ENCODE assay signal across 3 worm cellular contexts in the genomic region with DNA sequence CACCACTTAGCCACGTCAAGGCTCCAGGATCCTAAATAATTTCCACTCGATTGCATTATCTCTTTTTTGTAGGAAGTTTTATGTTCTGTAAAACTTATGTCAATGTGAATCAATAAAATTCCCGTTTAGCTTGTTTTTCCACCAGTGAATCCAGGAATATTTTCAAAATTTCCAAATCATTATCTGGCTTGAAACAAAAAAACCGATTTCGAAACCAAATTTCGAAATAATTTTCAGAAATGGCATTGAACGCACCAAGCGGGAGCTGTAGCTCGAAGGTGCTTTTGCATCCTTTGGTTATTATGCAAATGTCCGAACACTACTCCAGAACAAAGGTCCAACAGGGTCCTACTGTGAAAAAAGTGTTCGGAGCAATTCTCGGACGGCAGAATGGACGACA.
TF ChIP-seq lines count a peak whose summit lies in the region.

A gene (plus strand): TSS at position 234 of the 400 bp plus-strand sequence.

TF ChIP-seq in whole organism, L3 larva, 47 proteins besides CTCF, POLR2A, EP300 and RAD21:
- TF ChIP-seq ama-1 (optimal IDR thresholded peaks at IDR 0.05; lab: Kevin White, UChicago) (peak; percentile 45), ztf-11 (tag; optimal IDR thresholded peaks at IDR 0.05; lab: Kevin White, UChicago) (no peak)
TF ChIP-seq in whole organism, L3 larva: peak in this region for 1.

TF ChIP-seq in whole organism, L4 larva, 104 proteins besides CTCF, POLR2A, EP300 and RAD21:
- peak; percentile 73 for TF ChIP-seq aha-1 (tag; lab: Kevin White, UChicago)
- no peak for TF ChIP-seq Y48G9A.11 (GFP tag; IDR thresholded peaks at IDR 0.05; lab: Robert Waterston, UW)
- peak; percentile 49 for TF ChIP-seq lin-38 (GFP tag; IDR thresholded peaks at IDR 0.05; lab: Robert Waterston, UW)
- TF ChIP-seq mes-2 (tag; optimal IDR thresholded peaks at IDR 0.05; lab: Kevin White, UChicago; ENCODE audit: poor library complexity, severe bottlenecking): peak; percentile 24
- TF ChIP-seq nhr-237 (tag; optimal IDR thresholded peaks at IDR 0.05; lab: Kevin White, UChicago): no peak
- no peak for TF ChIP-seq egl-27 (tag; optimal IDR thresholded peaks at IDR 0.05; lab: Kevin White, UChicago)
- TF ChIP-seq ama-1 (optimal IDR thresholded peaks at IDR 0.05; lab: Kevin White, UChicago): peak; percentile 51
- TF ChIP-seq nhr-25 (tag; optimal IDR thresholded peaks at IDR 0.05; lab: Kevin White, UChicago; ENCODE audit: borderline replicate concordance, insufficient read depth): no peak
- no peak for TF ChIP-seq dpl-1 (GFP tag; optimal IDR thresholded peaks at IDR 0.05; lab: Kevin White, UChicago)
- no peak for TF ChIP-seq hif-1 (tag; optimal IDR thresholded peaks at IDR 0.05; lab: Kevin White, UChicago)

TF ChIP-seq in whole organism, young adult, 124 proteins besides CTCF, POLR2A, EP300 and RAD21:
- TF ChIP-seq hmg-1.2 (GFP tag; IDR thresholded peaks at IDR 0.05; lab: Robert Waterston, UW) (no peak), lin-35 (GFP tag; optimal IDR thresholded peaks at IDR 0.05; lab: Kevin White, UChicago) (no peak), F52B5.7 (tag; optimal IDR thresholded peaks at IDR 0.05; lab: Kevin White, UChicago) (no peak), tlf-1 (GFP tag; optimal IDR thresholded peaks at IDR 0.05; lab: Kevin White, UChicago) (no peak), tbx-9 (tag; optimal IDR thresholded peaks at IDR 0.05; lab: Kevin White, UChicago; ENCODE audit: borderline replicate concordance) (no peak), ztf-25 (GFP tag; IDR thresholded peaks at IDR 0.05; lab: Robert Waterston, UW) (no peak), sptf-2 (GFP tag; optimal IDR thresholded peaks at IDR 0.05; lab: Kevin White, UChicago) (no peak), attf-5 (GFP tag; optimal IDR thresholded peaks at IDR 0.05; lab: Kevin White, UChicago) (no peak), mxl-1 (tag; optimal IDR thresholded peaks at IDR 0.05; lab: Kevin White, UChicago) (no peak), ceh-100 (GFP tag; IDR thresholded peaks at IDR 0.05; lab: Robert Waterston, UW) (no peak), attf-6 (GFP tag; IDR thresholded peaks at IDR 0.05; lab: Robert Waterston, UW) (peak; percentile 29; the same call in 1 of the 2 replicates), snpc-1.1 (tag; optimal IDR thresholded peaks at IDR 0.05; lab: Kevin White, UChicago; ENCODE audit: insufficient read depth) (no peak), hrde-1 (tag; optimal IDR thresholded peaks at IDR 0.05; lab: Kevin White, UChicago; ENCODE audit: borderline replicate concordance) (no peak), ZK185.1 (tag; optimal IDR thresholded peaks at IDR 0.05; lab: Kevin White, UChicago; ENCODE audit: poor library complexity, severe bottlenecking) (no peak), nhr-27 (tag; optimal IDR thresholded peaks at IDR 0.05; lab: Kevin White, UChicago) (peak; percentile 9), mes-4 (tag; optimal IDR thresholded peaks at IDR 0.05; lab: Kevin White, UChicago) (no peak), bed-2 (GFP tag; IDR thresholded peaks at IDR 0.05; lab: Robert Waterston, UW) (no peak), ztf-28 (GFP tag; IDR thresholded peaks at IDR 0.05; lab: Robert Waterston, UW) (no peak), Y53F4B.3 (GFP tag; IDR thresholded peaks at IDR 0.05; lab: Robert Waterston, UW) (no peak), hsf-1 (GFP tag; IDR thresholded peaks at IDR 0.05; lab: Robert Waterston, UW) (no peak), hmg-20 (GFP tag; IDR thresholded peaks at IDR 0.05; lab: Robert Waterston, UW) (no peak), Y56A3A.18 (GFP tag; IDR thresholded peaks at IDR 0.05; lab: Robert Waterston, UW) (no peak), D2030.7 (GFP tag; IDR thresholded peaks at IDR 0.05; lab: Robert Waterston, UW) (no peak), Y53G8AR.9 (GFP tag; conservative IDR thresholded peaks at IDR 0.05; lab: Robert Waterston, UW) (no peak), zfh-2 (GFP tag; conservative IDR thresholded peaks at IDR 0.05; lab: Robert Waterston, UW) (no peak), fkh-3 (tag; optimal IDR thresholded peaks at IDR 0.05; lab: Kevin White, UChicago) (no peak), attf-3 (GFP tag; conservative IDR thresholded peaks at IDR 0.05; lab: Robert Waterston, UW) (no peak), unc-130 (GFP tag; optimal IDR thresholded peaks at IDR 0.05; lab: Kevin White, UChicago) (no peak), madf-6 (GFP tag; IDR thresholded peaks at IDR 0.05; lab: Robert Waterston, UW) (no peak), tbp1 (GFP tag; optimal IDR thresholded peaks at IDR 0.05; lab: Kevin White, UChicago) (peak; percentile 13), cebp-2 (GFP tag; IDR thresholded peaks at IDR 0.05; lab: Robert Waterston, UW) (0 out of 2 replicates have a peak, but pooled peaks have one; percentile 32), cebp-1 (GFP tag; IDR thresholded peaks at IDR 0.05; lab: Robert Waterston, UW) (no peak), cebp-1 (tag; optimal IDR thresholded peaks at IDR 0.05; lab: Kevin White, UChicago) (peak; percentile 44), snpc-4 (GFP tag; optimal IDR thresholded peaks at IDR 0.05; lab: Kevin White, UChicago) (no peak), snpc-4 (tag; optimal IDR thresholded peaks at IDR 0.05; lab: Kevin White, UChicago) (peak in 1 of 4 experiments; percentile 1), Y95B8A.8 (GFP tag; IDR thresholded peaks at IDR 0.05; lab: Robert Waterston, UW) (no peak), lsy-27 (tag; optimal IDR thresholded peaks at IDR 0.05; lab: Kevin White, UChicago; ENCODE audit: borderline replicate concordance, insufficient read depth) (no peak)
TF ChIP-seq in whole organism, young adult: peak in this region for 6.
